Worm (Caenorhabditis elegans) whole organism, young adult: Measurements from ENCODE around the gene dnsn-1.

Source experiments
- B0019.2 ChIP-seq: fragments of 200-800 bp; sonication (Bioruptor generic); conservative IDR thresholded peaks from 2 replicates; pipeline ENCODE4 v1.3.6; 2022; ENCODE audit warnings: missing genetic modification reagents, missing genetic modification characterization, missing compliant biosample characterization
- B0035.1 ChIP-seq: sonication (generic microtip); optimal IDR thresholded peaks from 2 replicates; lab custom pipeline; 2016; ENCODE audit warnings: missing genetic modification characterization, mild to moderate bottlenecking, missing compliant biosample characterization, missing genotype, missing genetic modification reagents
- B0261.1 ChIP-seq: sonication (generic microtip); optimal IDR thresholded peaks from 2 replicates; lab custom pipeline; 2016; ENCODE audit warnings: mild to moderate bottlenecking, missing genetic modification characterization, moderate library complexity, missing compliant biosample characterization
- C06A6.2 ChIP-seq: fragments of 200-800 bp; sonication (Bioruptor generic); conservative IDR thresholded peaks from 2 replicates; pipeline ENCODE4 v1.3.6; 2022; ENCODE audit warnings: missing genetic modification characterization, missing compliant biosample characterization
- D2030.7 ChIP-seq: fragments of 200-800 bp; sonication (Bioruptor generic); IDR thresholded peaks from 2 replicates; pipeline ENCODE4 v1.3.6; 2022; ENCODE audit warnings: missing genetic modification reagents, missing genetic modification characterization, missing compliant biosample characterization
- F10E7.11 ChIP-seq: sonication (generic microtip); optimal IDR thresholded peaks from 2 replicates; lab custom pipeline; 2017; ENCODE audit warnings: mild to moderate bottlenecking, missing genetic modification characterization, moderate library complexity, missing compliant biosample characterization
- F33H1.4 ChIP-seq: fragments of 200-800 bp; sonication (Bioruptor generic); IDR thresholded peaks from 2 replicates; pipeline ENCODE4 v1.3.6; 2022; ENCODE audit warnings: missing genetic modification reagents, missing genetic modification characterization, missing compliant biosample characterization
- F37B4.10 ChIP-seq: fragments of 200-800 bp; sonication (Bioruptor generic); IDR thresholded peaks from 2 replicates; pipeline ENCODE4 v1.3.6; 2022; ENCODE audit warnings: missing genetic modification characterization, missing compliant biosample characterization
- F39B2.1 ChIP-seq: fragments of 200-800 bp; sonication (Bioruptor generic); IDR thresholded peaks from 2 replicates; pipeline ENCODE4 v1.3.6; 2022; ENCODE audit warnings: missing genetic modification reagents, missing genetic modification characterization, missing compliant biosample characterization
- F55B11.4 ChIP-seq: sonication (generic microtip); optimal IDR thresholded peaks from 2 replicates; lab custom pipeline; 2016; ENCODE audit warnings: missing compliant biosample characterization, missing genetic modification characterization, borderline replicate concordance; ENCODE audit not compliant: insufficient read depth
- K11D2.4 ChIP-seq: fragments of 200-800 bp; sonication (Bioruptor generic); IDR thresholded peaks from 2 replicates; pipeline ENCODE4 v1.3.6; 2022; ENCODE audit warnings: missing genetic modification reagents, missing genetic modification characterization, missing compliant biosample characterization
- Y53F4B.3 ChIP-seq: fragments of 200-800 bp; sonication (Bioruptor generic); IDR thresholded peaks from 2 replicates; pipeline ENCODE4 v1.3.6; 2022; ENCODE audit warnings: missing genetic modification reagents, missing genetic modification characterization, missing compliant biosample characterization
- Y79H2A.3 ChIP-seq: fragments of 200-800 bp; sonication (Bioruptor generic); conservative IDR thresholded peaks from 2 replicates; pipeline ENCODE4 v1.3.6; 2022; ENCODE audit warnings: missing genetic modification reagents, missing genetic modification characterization, missing compliant biosample characterization
- ama-1 ChIP-seq, 3 experiments: fragments of 150-350 bp in 1 of 3; sonication (generic microtip) in 2 of 3; optimal IDR thresholded peaks; 2 replicates each; lab custom pipeline; 2014 to 2018; ENCODE audit warnings: missing biosample characterization in 2 of 3, missing genetic modification characterization in 2 of 3, missing genetic modification reagents in 2 of 3
- aptf-3 ChIP-seq: fragments of 200-800 bp; sonication (Bioruptor generic); IDR thresholded peaks from 2 replicates; pipeline ENCODE4 v1.3.6; 2022; ENCODE audit warnings: missing genetic modification characterization, missing compliant biosample characterization
- atf-7 ChIP-seq: sonication (generic microtip); optimal IDR thresholded peaks from 2 replicates; lab custom pipeline; 2017; ENCODE audit warnings: mild to moderate bottlenecking, missing genetic modification characterization, missing compliant biosample characterization
- athp-1 ChIP-seq: sonication (generic microtip); optimal IDR thresholded peaks from 2 replicates; lab custom pipeline; 2017; ENCODE audit warnings: mild to moderate bottlenecking, missing genetic modification characterization, missing compliant biosample characterization
- attf-6 ChIP-seq: fragments of 200-800 bp; sonication (Bioruptor generic); IDR thresholded peaks from 2 replicates; pipeline ENCODE4 v1.3.6; 2022; ENCODE audit warnings: missing genetic modification reagents, missing genetic modification characterization, missing compliant biosample characterization
- bed-2 ChIP-seq: fragments of 200-800 bp; sonication (Bioruptor generic); IDR thresholded peaks from 2 replicates; pipeline ENCODE4 v1.3.6; 2022; ENCODE audit warnings: missing genetic modification reagents, missing genetic modification characterization, missing compliant biosample characterization
- cebp-1 ChIP-seq, 2 experiments: fragments of 200-800 bp in 1 of 2; sonication (Bioruptor generic) in 1 of 2; sonication (generic microtip) in 1 of 2; IDR thresholded peaks in 1 of 2; optimal IDR thresholded peaks in 1 of 2; 2 replicates each; pipeline versions ENCODE4 v1.3.6 to Lab custom; 2017 to 2022; ENCODE audit warnings: missing compliant biosample characterization in 2 of 2, missing genetic modification characterization in 2 of 2, mild to moderate bottlenecking in 1 of 2, missing genetic modification reagents in 1 of 2, moderate library complexity in 1 of 2
- ceh-40 ChIP-seq: fragments of 200-800 bp; sonication (Bioruptor generic); IDR thresholded peaks from 2 replicates; pipeline ENCODE4 v1.3.6; 2022; ENCODE audit warnings: missing genetic modification characterization, missing compliant biosample characterization
- chd-7 ChIP-seq: sonication (generic microtip); optimal IDR thresholded peaks from 2 replicates; lab custom pipeline; 2016; ENCODE audit warnings: mild to moderate bottlenecking, missing genetic modification characterization, moderate library complexity, missing compliant biosample characterization
- efl-1 ChIP-seq: fragments of 150-350 bp; optimal IDR thresholded peaks from 2 replicates; lab custom pipeline; 2014; ENCODE audit warnings: missing biosample characterization, missing genetic modification reagents, missing genetic modification characterization
- egl-18 ChIP-seq: fragments of 200-800 bp; sonication (Bioruptor generic); IDR thresholded peaks from 2 replicates; pipeline ENCODE4 v1.3.6; 2022; ENCODE audit warnings: missing genetic modification reagents, missing genetic modification characterization, missing compliant biosample characterization
- ets-4 ChIP-seq: fragments of 200-800 bp; sonication (Bioruptor generic); optimal IDR thresholded peaks from 2 replicates; lab custom pipeline; 2018; ENCODE audit warnings: mild to moderate bottlenecking, missing genetic modification characterization, missing compliant biosample characterization
- hlh-26 ChIP-seq: fragments of 200-800 bp; sonication (Bioruptor generic); conservative IDR thresholded peaks from 2 replicates; pipeline ENCODE4 v1.3.6; 2022; ENCODE audit warnings: missing genetic modification reagents, missing genetic modification characterization, missing compliant biosample characterization
- hmg-1.2 ChIP-seq: fragments of 200-800 bp; sonication (Bioruptor generic); IDR thresholded peaks from 2 replicates; pipeline ENCODE4 v1.3.6; 2022; ENCODE audit warnings: missing genetic modification reagents, missing genetic modification characterization, missing compliant biosample characterization
- hmg-20 ChIP-seq: fragments of 200-800 bp; sonication (Bioruptor generic); IDR thresholded peaks from 2 replicates; pipeline ENCODE4 v1.3.6; 2022; ENCODE audit warnings: missing genetic modification reagents, missing genetic modification characterization, missing compliant biosample characterization
- lin-35 ChIP-seq, 3 experiments: fragments of 150-350 bp in 2 of 3; sonication (generic microtip) in 1 of 3; optimal IDR thresholded peaks; 2 replicates each; lab custom pipeline; 2014 to 2018; ENCODE audit warnings: missing biosample characterization in 3 of 3, missing genetic modification characterization in 3 of 3, missing genetic modification reagents in 3 of 3
- lir-1 ChIP-seq: fragments of 200-800 bp; sonication (Bioruptor generic); conservative IDR thresholded peaks from 2 replicates; pipeline ENCODE4 v1.3.6; 2022; ENCODE audit warnings: missing genetic modification reagents, missing genetic modification characterization, missing compliant biosample characterization
- madf-3 ChIP-seq: fragments of 200-800 bp; sonication (Bioruptor generic); IDR thresholded peaks from 2 replicates; pipeline ENCODE4 v1.3.6; 2022; ENCODE audit warnings: missing genetic modification reagents, missing genetic modification characterization, missing compliant biosample characterization
- nfya-1 ChIP-seq: sonication (generic microtip); optimal IDR thresholded peaks from 2 replicates; lab custom pipeline; 2017; ENCODE audit warnings: antibody characterized with exemption, missing compliant biosample characterization, missing genetic modification characterization, borderline replicate concordance; ENCODE audit not compliant: insufficient read depth
- nfyb-1 ChIP-seq: fragments of 200-800 bp; sonication (Bioruptor generic); IDR thresholded peaks from 2 replicates; pipeline ENCODE4 v1.3.6; 2022; ENCODE audit warnings: missing genetic modification reagents, missing genetic modification characterization, missing compliant biosample characterization
- nhr-179 ChIP-seq: sonication (generic microtip); optimal IDR thresholded peaks from 2 replicates; lab custom pipeline; 2016; ENCODE audit warnings: mild to moderate bottlenecking, missing genetic modification characterization, missing compliant biosample characterization
- nhr-27 ChIP-seq: fragments of 200-800 bp; sonication (Bioruptor generic); optimal IDR thresholded peaks from 2 replicates; lab custom pipeline; 2018; ENCODE audit warnings: mild to moderate bottlenecking, missing genetic modification characterization, moderate library complexity, missing compliant biosample characterization
- nhr-80 ChIP-seq: sonication (generic microtip); optimal IDR thresholded peaks from 2 replicates; lab custom pipeline; 2016; ENCODE audit warnings: missing genetic modification characterization, missing compliant biosample characterization
- nhr-90 ChIP-seq: sonication (generic microtip); optimal IDR thresholded peaks from 2 replicates; lab custom pipeline; 2016; ENCODE audit warnings: missing genotype, mild to moderate bottlenecking, missing genetic modification characterization, missing compliant biosample characterization
- pbrm-1 ChIP-seq: fragments of 200-800 bp; sonication (Bioruptor generic); IDR thresholded peaks from 2 replicates; pipeline ENCODE4 v1.3.6; 2022; ENCODE audit warnings: missing genetic modification reagents, missing genetic modification characterization, missing compliant biosample characterization
- rec-8 ChIP-seq, 2 experiments: sonication (generic microtip); optimal IDR thresholded peaks; 2 replicates each; lab custom pipeline; 2016; ENCODE audit warnings: mild to moderate bottlenecking in 2 of 2, missing genetic modification characterization in 2 of 2, missing genetic modification reagents in 2 of 2, missing genotype in 2 of 2, missing biosample characterization in 1 of 2, missing compliant biosample characterization in 1 of 2, moderate library complexity in 1 of 2
- rpc-1 ChIP-seq, 2 experiments: fragments of 150-350 bp in 1 of 2; sonication (generic microtip) in 1 of 2; optimal IDR thresholded peaks; 2 replicates each; lab custom pipeline; 2014 to 2018; ENCODE audit warnings: missing biosample characterization in 1 of 2, missing genetic modification characterization in 1 of 2, missing genetic modification reagents in 1 of 2, missing genotype in 1 of 2
- snpc-1.3 ChIP-seq: sonication (generic microtip); optimal IDR thresholded peaks from 2 replicates; lab custom pipeline; 2017; ENCODE audit warnings: missing genetic modification characterization, mild to moderate bottlenecking, missing compliant biosample characterization, antibody characterized with exemption, moderate library complexity, missing genotype, missing genetic modification reagents; ENCODE audit not compliant: insufficient read depth
- snpc-3.4 ChIP-seq: sonication (generic microtip); optimal IDR thresholded peaks from 2 replicates; lab custom pipeline; 2017; ENCODE audit warnings: missing genetic modification characterization, mild to moderate bottlenecking, missing compliant biosample characterization, antibody characterized with exemption, moderate library complexity, missing genotype, missing genetic modification reagents
- sptf-2 ChIP-seq: fragments of 200-800 bp; sonication (Bioruptor generic); optimal IDR thresholded peaks from 2 replicates; lab custom pipeline; 2018; ENCODE audit warnings: mild to moderate bottlenecking, missing genetic modification characterization, missing compliant biosample characterization
- unc-62 ChIP-seq: fragments of 150-350 bp; optimal IDR thresholded peaks from 2 replicates; lab custom pipeline; 2014; ENCODE audit warnings: missing biosample characterization, missing genetic modification reagents, missing genetic modification characterization
- zim-3 ChIP-seq: sonication (generic microtip); optimal IDR thresholded peaks from 2 replicates; lab custom pipeline; 2017; ENCODE audit warnings: mild to moderate bottlenecking, missing genetic modification characterization, moderate library complexity, missing compliant biosample characterization
- ztf-25 ChIP-seq: fragments of 200-800 bp; sonication (Bioruptor generic); IDR thresholded peaks from 2 replicates; pipeline ENCODE4 v1.3.6; 2022; ENCODE audit warnings: missing genetic modification reagents, missing genetic modification characterization, missing compliant biosample characterization
- ztf-26 ChIP-seq: sonication (generic microtip); optimal IDR thresholded peaks from 2 replicates; lab custom pipeline; 2017; ENCODE audit warnings: missing genetic modification characterization, missing compliant biosample characterization

Gene dnsn-1

ce11 chrII:410832-411231 is at the start of gene dnsn-1, which contains the start of gene C24H12.4 (continued):
- peak; percentile 84 for TF ChIP-seq efl-1 (GFP tag; lab: Kevin White, UChicago)
- peak; percentile 20 for TF ChIP-seq atf-7 (tag; lab: Kevin White, UChicago)
- peak; percentile 31 for TF ChIP-seq athp-1 (tag; lab: Kevin White, UChicago)
- peak; percentile 87 for TF ChIP-seq pbrm-1 (GFP tag; lab: Robert Waterston, UW)
- peak; percentile 51; the same call in 1 of the 2 replicates for TF ChIP-seq hmg-1.2 (GFP tag; lab: Robert Waterston, UW)
- TF ChIP-seq lin-35 (GFP tag; optimal IDR thresholded peaks at IDR 0.05; lab: Kevin White, UChicago), result peak in 2 of 3 experiments; percentile 37 to 96
- TF ChIP-seq snpc-3.4, result peak; percentile 77
- TF ChIP-seq B0261.1, result no peak
- TF ChIP-seq chd-7, result no peak
- no peak for TF ChIP-seq F39B2.1
- TF ChIP-seq ets-4 (GFP tag; lab: Kevin White, UChicago), result no peak
- no peak for TF ChIP-seq ztf-25 (GFP tag; lab: Robert Waterston, UW)
- no peak for TF ChIP-seq nhr-90
- TF ChIP-seq F33H1.4 (GFP tag; lab: Robert Waterston, UW), result peak; percentile 68
- TF ChIP-seq snpc-1.3, result peak; percentile 77
- TF ChIP-seq cebp-1 (GFP tag; IDR thresholded peaks at IDR 0.05; lab: Robert Waterston, UW), result no peak
- peak; percentile 80 for TF ChIP-seq cebp-1 (tag; optimal IDR thresholded peaks at IDR 0.05; lab: Kevin White, UChicago)
- peak; percentile 48; the same call in 1 of the 2 replicates for TF ChIP-seq C06A6.2 (GFP tag; lab: Robert Waterston, UW)
- no peak for TF ChIP-seq F37B4.10
- peak; percentile 89 for TF ChIP-seq nfyb-1 (GFP tag; lab: Robert Waterston, UW)
- TF ChIP-seq aptf-3 (GFP tag; lab: Robert Waterston, UW), result no peak
- TF ChIP-seq unc-62 (GFP tag; lab: Kevin White, UChicago), result no peak
- TF ChIP-seq sptf-2, result no peak
- peak; percentile 58; the same call in 1 of the 2 replicates for TF ChIP-seq hmg-20 (GFP tag; lab: Robert Waterston, UW)
- no peak for TF ChIP-seq nhr-27 (tag; lab: Kevin White, UChicago)
- no peak for TF ChIP-seq egl-18 (GFP tag; lab: Robert Waterston, UW)
- TF ChIP-seq K11D2.4, result peak; percentile 81
- no peak for TF ChIP-seq hlh-26 (GFP tag; lab: Robert Waterston, UW)
- TF ChIP-seq ceh-40, result no peak
- TF ChIP-seq madf-3 (GFP tag; lab: Robert Waterston, UW), result no peak
- no peak for TF ChIP-seq B0035.1 (tag; lab: Kevin White, UChicago)
- no peak for TF ChIP-seq zim-3 (tag; lab: Kevin White, UChicago)
- TF ChIP-seq F55B11.4 (tag; lab: Kevin White, UChicago), result no peak
- TF ChIP-seq D2030.7, result peak; percentile 72
- TF ChIP-seq rec-8 (tag; optimal IDR thresholded peaks at IDR 0.05; lab: Kevin White, UChicago), result no peak
- TF ChIP-seq nhr-179 (tag; lab: Kevin White, UChicago), result no peak
- no peak for TF ChIP-seq rpc-1 (optimal IDR thresholded peaks at IDR 0.05; lab: Kevin White, UChicago)
- no peak for TF ChIP-seq rpc-1 (tag; optimal IDR thresholded peaks at IDR 0.05; lab: Kevin White, UChicago)
- no peak for TF ChIP-seq attf-6 (GFP tag; lab: Robert Waterston, UW)
- peak; percentile 76; the same call in 1 of the 2 replicates for TF ChIP-seq lir-1 (GFP tag; lab: Robert Waterston, UW)
- no peak for TF ChIP-seq F10E7.11
- TF ChIP-seq nfya-1 (tag; lab: Kevin White, UChicago), result no peak
- no peak for TF ChIP-seq Y53F4B.3 (GFP tag; lab: Robert Waterston, UW)
- no peak for TF ChIP-seq bed-2 (GFP tag; lab: Robert Waterston, UW)
- TF ChIP-seq B0019.2 (GFP tag; lab: Robert Waterston, UW), result no peak
- TF ChIP-seq nhr-80 (tag; lab: Kevin White, UChicago), result peak; percentile 34
- no peak for TF ChIP-seq ama-1 (optimal IDR thresholded peaks at IDR 0.05; lab: Kevin White, UChicago)
- no peak for TF ChIP-seq ama-1 (GFP tag; optimal IDR thresholded peaks at IDR 0.05; lab: Kevin White, UChicago)
- TF ChIP-seq Y79H2A.3 (GFP tag; lab: Robert Waterston, UW), result no peak
- TF ChIP-seq ztf-26 (tag; lab: Kevin White, UChicago), result peak; percentile 43
